Worm (Caenorhabditis elegans): ENCODE measurements around the gene mdt-8.

DNA sequence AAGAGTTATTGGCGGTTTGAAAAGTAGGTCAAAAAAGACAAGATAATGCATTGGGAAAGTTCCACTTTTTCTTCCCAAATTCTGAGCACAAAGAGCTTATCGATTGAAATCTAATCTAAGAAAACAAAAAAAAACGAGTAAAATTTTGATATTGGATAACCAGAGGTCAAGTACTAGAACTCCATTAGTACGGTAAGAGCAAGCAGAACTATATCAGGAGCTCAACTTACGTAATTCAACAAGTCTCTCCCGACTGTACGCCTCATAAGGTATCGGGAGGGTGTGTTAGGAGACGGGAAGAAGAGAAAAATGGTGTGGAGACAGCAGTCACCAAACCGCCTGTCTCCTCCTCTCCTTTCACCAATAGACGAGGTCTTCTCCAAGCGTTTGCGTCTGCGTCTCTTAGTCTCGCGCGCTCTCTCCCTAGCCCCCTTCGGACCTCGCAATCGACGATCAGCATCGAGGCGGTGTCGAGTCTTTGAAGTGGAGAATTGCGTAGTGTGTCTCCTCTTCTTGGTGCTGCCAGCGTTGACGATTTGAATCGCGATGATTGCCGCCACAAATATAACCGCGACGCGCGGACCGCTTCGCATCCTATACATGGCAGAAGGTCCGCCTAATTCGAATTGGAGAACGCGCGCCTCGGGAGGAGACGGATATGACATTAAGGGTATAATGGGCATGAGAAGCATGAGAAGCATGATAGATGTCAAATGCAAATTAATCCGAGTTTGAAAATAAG is 33.5 kb upstream of the mdt-8 start, which contains the start of gene F54D5.5:
- TF ChIP-seq ceh-9 (tag; optimal IDR thresholded peaks at IDR 0.05) (no peak), Y22D7AL.16 (tag; optimal IDR thresholded peaks at IDR 0.05) (no peak), eyg-1 (tag; optimal IDR thresholded peaks at IDR 0.05) (no peak)

Data from whole organism, late embryonic.